Worm (Caenorhabditis elegans) whole organism, late embryonic: ENCODE results near the gene hsp-12.2.

ENCODE experiments used
- K09A11.1 ChIP-seq: sonication (generic microtip); optimal IDR thresholded peaks from 2 replicates; lab custom pipeline; 2017; ENCODE audit warnings: antibody characterized with exemption, mild to moderate bottlenecking, missing genetic modification characterization, missing compliant biosample characterization; ENCODE audit not compliant: insufficient read depth
- Y22D7AL.16 ChIP-seq: sonication (generic microtip); optimal IDR thresholded peaks from 2 replicates; lab custom pipeline; 2016; ENCODE audit warnings: missing genetic modification characterization, missing compliant biosample characterization
- ceh-22 ChIP-seq: sonication (generic microtip); optimal IDR thresholded peaks from 2 replicates; lab custom pipeline; 2017; ENCODE audit warnings: missing biosample characterization, missing genetic modification characterization
- ceh-24 ChIP-seq: sonication (generic microtip); optimal IDR thresholded peaks from 2 replicates; lab custom pipeline; 2016; ENCODE audit warnings: mild to moderate bottlenecking, missing genetic modification characterization, missing compliant biosample characterization
- ceh-34 ChIP-seq: sonication (generic microtip); optimal IDR thresholded peaks from 2 replicates; lab custom pipeline; 2016; ENCODE audit warnings: mild to moderate bottlenecking, missing genetic modification characterization, missing compliant biosample characterization
- ceh-48 ChIP-seq: sonication (generic microtip); optimal IDR thresholded peaks from 2 replicates; lab custom pipeline; 2016; ENCODE audit warnings: missing genetic modification characterization, inconsistent platforms, missing compliant biosample characterization
- ceh-6 ChIP-seq: fragments of 200-800 bp; sonication (Bioruptor generic); optimal IDR thresholded peaks from 2 replicates; lab custom pipeline; 2018; ENCODE audit warnings: mild to moderate bottlenecking, missing genetic modification characterization, missing compliant biosample characterization
- dve-1 ChIP-seq: sonication (generic microtip); optimal IDR thresholded peaks from 2 replicates; lab custom pipeline; 2017; ENCODE audit warnings: antibody characterized with exemption, mild to moderate bottlenecking, missing genetic modification characterization, missing compliant biosample characterization
- elt-2 ChIP-seq: sonication (generic microtip); optimal IDR thresholded peaks from 2 replicates; lab custom pipeline; 2016; ENCODE audit warnings: missing genetic modification reagents, missing genetic modification characterization, missing compliant biosample characterization
- elt-4 ChIP-seq: sonication (generic microtip); optimal IDR thresholded peaks from 2 replicates; lab custom pipeline; 2016; ENCODE audit warnings: missing genetic modification characterization, missing compliant biosample characterization
- ets-4 ChIP-seq: sonication (generic microtip); optimal IDR thresholded peaks from 2 replicates; lab custom pipeline; 2016; ENCODE audit warnings: missing genetic modification characterization, missing compliant biosample characterization
- eyg-1 ChIP-seq: sonication (generic microtip); optimal IDR thresholded peaks from 2 replicates; lab custom pipeline; 2016; ENCODE audit warnings: missing genotype, missing genetic modification characterization, missing compliant biosample characterization
- fax-1 ChIP-seq: sonication (generic microtip); optimal IDR thresholded peaks from 2 replicates; lab custom pipeline; 2016; ENCODE audit warnings: missing genotype, missing genetic modification characterization, missing compliant biosample characterization
- fkh-10 ChIP-seq: fragments of 150-350 bp; optimal IDR thresholded peaks from 2 replicates; lab custom pipeline; 2014; ENCODE audit warnings: missing biosample characterization, missing genetic modification reagents, missing genetic modification characterization
- fkh-6 ChIP-seq: sonication (generic microtip); optimal IDR thresholded peaks from 2 replicates; lab custom pipeline; 2016; ENCODE audit warnings: missing genetic modification characterization, missing compliant biosample characterization
- hlh-30 ChIP-seq: sonication (generic microtip); optimal IDR thresholded peaks from 2 replicates; lab custom pipeline; 2017; ENCODE audit warnings: antibody characterized with exemption, missing genetic modification characterization, missing compliant biosample characterization; ENCODE audit not compliant: insufficient read depth
- lin-11 ChIP-seq: fragments of 200-800 bp; sonication (Bioruptor generic); optimal IDR thresholded peaks from 2 replicates; lab custom pipeline; 2018; ENCODE audit warnings: mild to moderate bottlenecking, missing genetic modification characterization, missing compliant biosample characterization
- madf-2 ChIP-seq: sonication (generic microtip); optimal IDR thresholded peaks from 2 replicates; lab custom pipeline; 2017; ENCODE audit warnings: missing genetic modification characterization, missing compliant biosample characterization
- mec-3 ChIP-seq: sonication (generic microtip); optimal IDR thresholded peaks from 2 replicates; lab custom pipeline; 2016; ENCODE audit warnings: borderline replicate concordance, missing genetic modification characterization, missing compliant biosample characterization
- nfya-1 ChIP-seq: sonication (generic microtip); optimal IDR thresholded peaks from 2 replicates; lab custom pipeline; 2017; ENCODE audit warnings: missing genetic modification characterization, mild to moderate bottlenecking, missing compliant biosample characterization, antibody characterized with exemption, moderate library complexity
- nhr-11 ChIP-seq: fragments of 150-350 bp; optimal IDR thresholded peaks from 2 replicates; lab custom pipeline; 2014; ENCODE audit warnings: missing biosample characterization, missing genetic modification characterization
- npax-4 ChIP-seq: sonication (generic microtip); optimal IDR thresholded peaks from 2 replicates; lab custom pipeline; 2016; ENCODE audit warnings: missing genetic modification characterization, missing compliant biosample characterization
- pag-3 ChIP-seq: sonication (generic microtip); optimal IDR thresholded peaks from 2 replicates; lab custom pipeline; 2016; ENCODE audit warnings: missing compliant biosample characterization, missing genetic modification characterization, borderline replicate concordance
- pax-1 ChIP-seq: fragments of 150-350 bp; optimal IDR thresholded peaks from 2 replicates; lab custom pipeline; 2014; ENCODE audit warnings: missing biosample characterization, missing genetic modification characterization
- pha-2 ChIP-seq: sonication (generic microtip); optimal IDR thresholded peaks from 2 replicates; lab custom pipeline; 2017; ENCODE audit warnings: mild to moderate bottlenecking, missing genetic modification characterization, missing compliant biosample characterization
- pqm-1 ChIP-seq: sonication (generic microtip); optimal IDR thresholded peaks from 2 replicates; lab custom pipeline; 2016; ENCODE audit warnings: missing genetic modification characterization, missing compliant biosample characterization
- pros-1 ChIP-seq: fragments of 150-350 bp; optimal IDR thresholded peaks from 2 replicates; lab custom pipeline; 2014; ENCODE audit warnings: missing biosample characterization, missing genetic modification reagents, missing genetic modification characterization
- rnt-1 ChIP-seq: sonication (generic microtip); optimal IDR thresholded peaks from 2 replicates; lab custom pipeline; 2016; ENCODE audit warnings: missing genetic modification characterization, missing compliant biosample characterization
- sdc-2 ChIP-seq: sonication (generic microtip); optimal IDR thresholded peaks from 2 replicates; lab custom pipeline; 2016; ENCODE audit warnings: missing genotype, missing genetic modification characterization, missing compliant biosample characterization
- sox-2 ChIP-seq: fragments of 200-800 bp; sonication (Bioruptor generic); IDR thresholded peaks from 2 replicates; pipeline ENCODE4 v1.3.6; 2022; ENCODE audit warnings: missing genetic modification reagents, missing genetic modification characterization, missing compliant biosample characterization
- tbx-2 ChIP-seq: sonication (generic microtip); optimal IDR thresholded peaks from 2 replicates; lab custom pipeline; 2016; ENCODE audit warnings: missing genetic modification characterization, missing compliant biosample characterization
- tbx-7 ChIP-seq: sonication (generic microtip); optimal IDR thresholded peaks from 2 replicates; lab custom pipeline; 2016; ENCODE audit warnings: missing genotype, missing genetic modification characterization, missing compliant biosample characterization
- unc-55 ChIP-seq: sonication (generic microtip); optimal IDR thresholded peaks from 2 replicates; lab custom pipeline; 2017; ENCODE audit warnings: missing biosample characterization, missing genetic modification reagents, missing genetic modification characterization

The hsp-12.2 gene

DNA sequence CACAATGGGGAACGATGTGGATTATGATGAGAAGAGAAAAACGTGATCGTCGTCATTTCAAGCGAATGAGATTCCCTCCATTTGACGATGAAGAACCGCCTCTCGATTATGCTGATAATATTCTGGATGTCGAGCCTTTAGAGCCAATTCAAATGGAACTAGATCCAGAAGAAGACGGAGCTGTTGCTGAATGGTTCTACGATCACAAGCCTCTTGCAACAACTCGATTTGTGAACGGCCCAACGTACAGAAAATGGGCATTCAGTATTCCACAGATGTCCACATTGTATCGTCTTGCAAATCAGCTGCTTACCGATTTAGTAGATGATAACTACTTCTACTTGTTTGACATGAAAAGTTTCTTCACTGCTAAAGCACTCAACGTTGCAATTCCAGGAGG is 26.9 kb downstream of the hsp-12.2 start:
- TF ChIP-seq ceh-6 (GFP tag; lab: Kevin White, UChicago) = no peak
- TF ChIP-seq K09A11.1 (tag; lab: Kevin White, UChicago) = no peak
- no peak for TF ChIP-seq pha-2
- TF ChIP-seq elt-4 (tag; lab: Kevin White, UChicago) = no peak
- TF ChIP-seq tbx-7 (tag; lab: Kevin White, UChicago) = no peak
- TF ChIP-seq Y22D7AL.16 (tag; lab: Kevin White, UChicago) = no peak
- no peak for TF ChIP-seq ceh-34

DNA sequence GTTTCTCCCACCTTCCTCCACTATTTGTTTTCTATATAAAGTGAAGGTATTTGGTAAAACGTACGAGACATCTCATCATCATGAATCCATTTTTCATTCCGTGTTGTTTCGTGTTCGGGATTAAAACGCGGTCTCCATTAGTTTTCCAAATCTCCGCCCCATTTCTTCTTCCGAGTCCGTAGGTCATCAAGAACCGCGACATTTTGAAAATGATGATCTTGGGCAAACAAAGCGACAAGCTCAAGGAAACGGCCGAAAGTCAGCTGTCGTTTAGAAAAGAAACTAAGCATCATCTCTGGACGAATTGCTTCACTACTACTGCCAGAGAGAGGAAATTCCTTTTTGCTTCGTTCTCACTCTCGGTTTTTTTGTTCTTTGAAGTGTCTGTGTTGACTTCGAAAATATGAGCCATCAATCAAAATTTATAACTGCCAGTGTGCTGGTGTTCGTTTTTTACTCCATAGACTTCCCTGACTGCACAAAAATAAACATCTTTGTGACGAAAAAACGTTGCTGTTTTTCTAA is 34.8 kb downstream of the hsp-12.2 start:
- TF ChIP-seq pros-1 (tag; lab: Kevin White, UChicago) (no peak), tbx-2 (tag; lab: Kevin White, UChicago) (no peak), lin-11 (no peak)
- TF ChIP-seq, all 69 proteins: peak for 0

DNA sequence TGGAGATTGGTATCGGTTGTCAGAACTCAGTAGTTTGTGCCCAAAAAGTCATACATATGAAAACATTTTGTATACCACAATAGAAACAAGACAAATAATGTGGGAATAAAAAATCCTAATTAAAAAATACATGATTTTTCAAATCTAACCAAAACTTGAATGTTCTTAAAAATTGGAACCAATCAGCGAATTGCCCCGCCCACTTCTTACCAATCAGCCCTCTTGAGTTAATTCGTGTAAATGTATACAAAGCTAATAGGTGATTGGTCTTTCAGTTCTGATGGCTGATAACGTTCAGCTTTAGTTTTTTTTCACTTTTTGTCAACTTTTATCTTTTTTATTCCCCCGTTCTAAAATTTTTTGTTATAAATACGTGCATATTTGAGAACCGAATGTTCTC is 37.4 kb downstream of the hsp-12.2 start:
- TF ChIP-seq sdc-2 = no peak
- TF ChIP-seq npax-4 (tag; lab: Kevin White, UChicago) = no peak
- TF ChIP-seq rnt-1 = no peak
- TF ChIP-seq nhr-11 (tag; lab: Kevin White, UChicago) = no peak
- no peak for TF ChIP-seq sox-2 (GFP tag; lab: Robert Waterston, UW)
- no peak for TF ChIP-seq ceh-48 (tag; lab: Kevin White, UChicago)
- TF ChIP-seq nfya-1 (tag; lab: Kevin White, UChicago) = peak; percentile 96

DNA sequence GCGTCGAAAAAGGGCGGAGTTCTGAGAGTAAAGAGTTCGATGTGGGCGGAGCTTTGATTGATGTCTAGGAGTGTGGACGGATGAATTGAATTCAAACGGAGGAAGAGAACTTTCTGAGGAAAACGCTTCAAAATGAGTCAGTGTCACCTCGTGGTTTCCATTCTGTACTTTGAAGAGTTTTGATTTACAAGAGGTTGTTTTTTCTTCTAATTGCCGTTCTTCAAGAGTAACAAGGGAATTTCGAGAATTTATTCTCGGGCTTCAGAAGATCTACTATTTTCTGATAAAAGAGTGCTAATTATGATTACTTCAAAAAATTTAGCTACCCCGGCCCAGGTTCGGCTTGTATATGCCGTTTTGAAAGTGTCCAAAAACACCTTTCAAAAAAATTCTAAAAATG is 38.4 kb downstream of the hsp-12.2 start, which contains the start of gene C50C3.12:
Gene C50C3.12, plus strand, starts transcription at position 301 of the 400 bp plus-strand sequence.
- TF ChIP-seq hlh-30 (no peak), fkh-6 (tag; lab: Kevin White, UChicago) (no peak), pqm-1 (tag; lab: Kevin White, UChicago) (no peak), fkh-10 (GFP tag; lab: Kevin White, UChicago) (no peak)

DNA sequence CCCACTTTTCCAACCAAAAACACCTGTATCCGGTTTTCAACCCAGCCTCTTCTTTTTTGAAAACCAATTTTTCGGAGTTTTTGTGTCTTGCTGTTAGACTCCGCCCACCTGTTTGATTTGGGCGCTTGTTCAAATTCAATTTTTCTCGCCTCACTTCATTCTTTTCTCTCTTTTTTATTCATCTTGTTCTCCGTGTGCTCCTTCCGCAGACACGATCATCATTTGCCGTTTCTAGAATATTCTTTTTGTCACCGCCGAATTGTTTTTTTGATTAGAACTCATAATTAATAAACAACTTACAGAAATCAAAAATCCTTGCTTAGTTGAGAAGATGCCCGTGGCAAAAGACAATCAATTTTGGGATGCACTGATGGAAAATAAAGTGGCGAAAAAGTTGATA is 41.0 kb downstream of the hsp-12.2 start, which contains the start of gene C50C3.5:
Gene C50C3.5, plus strand, starts transcription at position 301 of the 400 bp plus-strand sequence.
- TF ChIP-seq pqm-1 (tag; lab: Kevin White, UChicago) (no peak), mec-3 (no peak), madf-2 (tag; lab: Kevin White, UChicago) (no peak), elt-2 (tag; lab: Kevin White, UChicago) (no peak), fax-1 (tag; lab: Kevin White, UChicago) (no peak)
- TF ChIP-seq, all 69 proteins: peak for 0

DNA sequence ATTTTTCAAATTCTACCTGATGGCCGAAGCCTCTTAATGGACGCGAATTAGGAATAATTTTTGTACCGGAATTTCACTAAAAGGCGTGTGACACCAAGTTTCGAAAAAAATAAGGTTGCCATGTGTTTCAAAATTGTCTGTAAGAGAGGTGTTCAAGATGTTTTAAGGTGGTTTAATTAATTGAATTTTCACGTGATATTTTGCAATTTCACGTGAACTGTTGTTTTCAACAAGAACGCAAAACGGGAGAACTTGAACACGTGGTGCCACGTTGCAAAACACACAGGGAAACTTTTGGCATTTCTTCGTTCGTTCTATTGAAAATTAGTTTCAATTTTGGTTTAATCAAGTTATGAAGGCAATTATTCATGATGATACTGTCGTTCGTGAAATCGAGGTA is 43.7 kb downstream of the hsp-12.2 start, which contains the start of gene spc-2:
Gene spc-2, plus strand, starts transcription at position 301 of the 400 bp plus-strand sequence.
- TF ChIP-seq unc-55 (GFP tag; lab: Kevin White, UChicago) (no peak), tbx-2 (tag; lab: Kevin White, UChicago) (no peak), hlh-30 (no peak), ceh-48 (tag; lab: Kevin White, UChicago) (no peak), nhr-11 (tag; lab: Kevin White, UChicago) (no peak), ceh-24 (tag; lab: Kevin White, UChicago) (no peak), ets-4 (tag; lab: Kevin White, UChicago) (no peak), pag-3 (tag; lab: Kevin White, UChicago) (no peak), pax-1 (tag; lab: Kevin White, UChicago) (no peak), dve-1 (no peak), ceh-22 (tag; lab: Kevin White, UChicago) (no peak), eyg-1 (tag; lab: Kevin White, UChicago) (no peak), ceh-6 (GFP tag; lab: Kevin White, UChicago) (no peak)
